Worm (Caenorhabditis elegans) whole organism, L1 larva: ENCODE data around the gene acbp-4.
A peak's percentile ranks its signal among the peaks of the same experiment; 100 is the strongest.

ENCODE experiments used
- C16A3.4 ChIP-seq: fragments of 150-350 bp; optimal IDR thresholded peaks from 2 replicates; lab custom pipeline; 2014; ENCODE audit warnings: missing biosample characterization, missing genetic modification characterization
- C34B4.2 ChIP-seq: sonication (generic microtip); optimal IDR thresholded peaks from 2 replicates; lab custom pipeline; 2017; ENCODE audit warnings: mild to moderate bottlenecking, missing genetic modification characterization, missing compliant biosample characterization
- aha-1 ChIP-seq: fragments of 150-350 bp; optimal IDR thresholded peaks from 2 replicates; lab custom pipeline; 2014; ENCODE audit warnings: missing biosample characterization, missing genetic modification characterization
- alr-1 ChIP-seq: fragments of 200-800 bp; sonication (Bioruptor generic); optimal IDR thresholded peaks from 2 replicates; lab custom pipeline; 2018; ENCODE audit warnings: borderline replicate concordance, mild to moderate bottlenecking, missing genetic modification characterization, missing compliant biosample characterization
- aly-2 ChIP-seq: fragments of 150-350 bp; optimal IDR thresholded peaks from 2 replicates; lab custom pipeline; 2014; ENCODE audit warnings: missing biosample characterization, missing genetic modification characterization
- ama-1 ChIP-seq: fragments of 150-350 bp; optimal IDR thresholded peaks from 2 replicates; lab custom pipeline; 2014
- blmp-1 ChIP-seq: fragments of 150-350 bp; optimal IDR thresholded peaks from 2 replicates; lab custom pipeline; 2014; ENCODE audit warnings: missing biosample characterization, missing genetic modification characterization
- ceh-8 ChIP-seq: fragments of 200-800 bp; sonication (Bioruptor generic); optimal IDR thresholded peaks from 2 replicates; lab custom pipeline; 2018; ENCODE audit warnings: mild to moderate bottlenecking, missing genetic modification characterization, moderate library complexity, missing compliant biosample characterization
- dpl-1 ChIP-seq, 3 experiments: fragments of 150-350 bp in 2 of 3; sonication (generic microtip) in 1 of 3; optimal IDR thresholded peaks; 2 replicates each; lab custom pipeline; 2014 to 2017; ENCODE audit warnings: missing biosample characterization in 3 of 3, missing genetic modification characterization in 3 of 3, missing genetic modification reagents in 3 of 3
- efl-1 ChIP-seq, 4 experiments: fragments of 150-350 bp; optimal IDR thresholded peaks in 3 of 4; peaks in 1 of 4; 1 replicate in 1 of 4; 2 replicates in 3 of 4; lab custom pipeline; 2014; ENCODE audit warnings: missing biosample characterization in 2 of 4, missing genetic modification characterization in 2 of 4, missing genetic modification reagents in 2 of 4
- efl-3 ChIP-seq: fragments of 200-800 bp; sonication (Bioruptor generic); optimal IDR thresholded peaks from 2 replicates; lab custom pipeline; 2018; ENCODE audit warnings: mild to moderate bottlenecking, missing genetic modification characterization, missing compliant biosample characterization
- egl-13 ChIP-seq: sonication (generic microtip); optimal IDR thresholded peaks from 2 replicates; lab custom pipeline; 2016; ENCODE audit warnings: missing genotype, missing genetic modification reagents, missing genetic modification characterization, missing compliant biosample characterization
- elt-2 ChIP-seq: sonication (generic microtip); optimal IDR thresholded peaks from 2 replicates; lab custom pipeline; 2016; ENCODE audit warnings: missing genetic modification characterization, mild to moderate bottlenecking, inconsistent platforms, missing compliant biosample characterization, missing genetic modification reagents
- elt-3 ChIP-seq, 6 experiments: fragments of 150-350 bp in 1 of 6; sonication (generic microtip); optimal IDR thresholded peaks; 2 replicates each; lab custom pipeline; 2017 to 2018; ENCODE audit warnings: missing biosample characterization in 6 of 6, missing genetic modification characterization in 6 of 6, inconsistent platforms in 1 of 6
- fkh-10 ChIP-seq: sonication (generic microtip); optimal IDR thresholded peaks from 2 replicates; lab custom pipeline; 2017; ENCODE audit warnings: missing biosample characterization, missing genetic modification reagents, missing genetic modification characterization
- isw-1 ChIP-seq: fragments of 200-800 bp; sonication (Bioruptor generic); IDR thresholded peaks from 2 replicates; pipeline ENCODE4 v1.3.6; 2022; ENCODE audit warnings: missing genetic modification characterization, missing compliant biosample characterization
- lin-13 ChIP-seq: fragments of 150-350 bp; optimal IDR thresholded peaks from 2 replicates; lab custom pipeline; 2014; ENCODE audit warnings: missing biosample characterization, missing genetic modification reagents, missing genetic modification characterization
- lin-14 ChIP-seq: fragments of 200-800 bp; sonication (Bioruptor generic); optimal IDR thresholded peaks from 2 replicates; lab custom pipeline; 2018; ENCODE audit warnings: mild to moderate bottlenecking, missing genetic modification characterization, moderate library complexity, missing compliant biosample characterization
- lin-35 ChIP-seq, 2 experiments: fragments of 150-350 bp; optimal IDR thresholded peaks; 2 replicates each; lab custom pipeline; 2014; ENCODE audit warnings: missing biosample characterization in 2 of 2, missing genetic modification characterization in 2 of 2, missing genetic modification reagents in 2 of 2
- lin-39 ChIP-seq: fragments of 150-350 bp; optimal IDR thresholded peaks from 2 replicates; lab custom pipeline; 2014; ENCODE audit warnings: missing biosample characterization, missing genetic modification reagents, missing genetic modification characterization
- mdl-1 ChIP-seq, 2 experiments: fragments of 150-350 bp; optimal IDR thresholded peaks; 2 replicates each; lab custom pipeline; 2014 to 2017; ENCODE audit warnings: missing biosample characterization in 2 of 2, missing genetic modification characterization in 2 of 2, inconsistent platforms in 1 of 2
- mep-1 ChIP-seq: fragments of 150-350 bp; optimal IDR thresholded peaks from 2 replicates; lab custom pipeline; 2014; ENCODE audit warnings: missing biosample characterization, missing genetic modification characterization
- nhr-11 ChIP-seq: fragments of 150-350 bp; optimal IDR thresholded peaks from 2 replicates; lab custom pipeline; 2014; ENCODE audit warnings: missing biosample characterization, missing genetic modification characterization
- nhr-19 ChIP-seq: fragments of 200-800 bp; sonication (Bioruptor generic); conservative IDR thresholded peaks from 2 replicates; pipeline ENCODE4 v1.3.6; 2022; ENCODE audit warnings: missing genetic modification characterization, missing compliant biosample characterization
- nhr-20 ChIP-seq: sonication (generic microtip); optimal IDR thresholded peaks from 2 replicates; lab custom pipeline; 2016; ENCODE audit warnings: mild to moderate bottlenecking, missing genetic modification characterization, missing compliant biosample characterization
- nhr-71 ChIP-seq: sonication (generic microtip); optimal IDR thresholded peaks from 2 replicates; lab custom pipeline; 2016; ENCODE audit warnings: mild to moderate bottlenecking, missing genetic modification characterization, moderate library complexity, missing compliant biosample characterization
- nhr-76 ChIP-seq: sonication (generic microtip); optimal IDR thresholded peaks from 2 replicates; lab custom pipeline; 2017; ENCODE audit warnings: missing biosample characterization, missing genetic modification characterization
- nhr-84 ChIP-seq: sonication (generic microtip); optimal IDR thresholded peaks from 2 replicates; lab custom pipeline; 2017; ENCODE audit warnings: missing biosample characterization, missing genetic modification characterization
- nhr-85 ChIP-seq: sonication (generic microtip); peaks from one replicate; lab custom pipeline; 2016; ENCODE audit warnings: missing genetic modification characterization, inconsistent platforms, missing compliant biosample characterization
- nhr-90 ChIP-seq: sonication (generic microtip); optimal IDR thresholded peaks from 2 replicates; lab custom pipeline; 2016; ENCODE audit warnings: mild to moderate bottlenecking, missing genetic modification characterization, missing compliant biosample characterization; ENCODE audit not compliant: poor library complexity
- pag-3 ChIP-seq: sonication (generic microtip); optimal IDR thresholded peaks from 2 replicates; lab custom pipeline; 2017; ENCODE audit warnings: missing genetic modification characterization, mild to moderate bottlenecking, missing compliant biosample characterization, antibody characterized with exemption, borderline replicate concordance; ENCODE audit not compliant: insufficient read depth
- rnt-1 ChIP-seq: sonication (generic microtip); optimal IDR thresholded peaks from 2 replicates; lab custom pipeline; 2016; ENCODE audit warnings: mild to moderate bottlenecking, missing genetic modification characterization, moderate library complexity, missing compliant biosample characterization
- skn-1 ChIP-seq: fragments of 150-350 bp; optimal IDR thresholded peaks from 2 replicates; lab custom pipeline; 2014; ENCODE audit warnings: missing biosample characterization, missing genetic modification characterization
- snpc-4 ChIP-seq: fragments of 150-350 bp; optimal IDR thresholded peaks from 2 replicates; lab custom pipeline; 2014; ENCODE audit warnings: missing biosample characterization, missing genetic modification characterization
- snu-23 ChIP-seq: sonication (generic microtip); optimal IDR thresholded peaks from 2 replicates; lab custom pipeline; 2016; ENCODE audit warnings: missing genetic modification characterization, missing compliant biosample characterization
- sptf-1 ChIP-seq: fragments of 150-350 bp; optimal IDR thresholded peaks from 2 replicates; lab custom pipeline; 2014; ENCODE audit warnings: missing biosample characterization, missing genetic modification characterization
- sup-37 ChIP-seq: fragments of 200-800 bp; sonication (Bioruptor generic); optimal IDR thresholded peaks from 2 replicates; lab custom pipeline; 2018; ENCODE audit warnings: mild to moderate bottlenecking, missing genetic modification characterization, missing compliant biosample characterization
- tlp-1 ChIP-seq: fragments of 150-350 bp; optimal IDR thresholded peaks from 2 replicates; lab custom pipeline; 2014; ENCODE audit warnings: missing biosample characterization, missing genetic modification characterization
- unc-30 ChIP-seq: sonication (generic microtip); optimal IDR thresholded peaks from 2 replicates; lab custom pipeline; 2017; ENCODE audit warnings: missing biosample characterization, missing genetic modification characterization
- zag-1 ChIP-seq: fragments of 150-350 bp; optimal IDR thresholded peaks from 2 replicates; lab custom pipeline; 2014; ENCODE audit warnings: missing biosample characterization, missing genetic modification characterization
- ztf-11 ChIP-seq, 2 experiments: sonication (generic microtip); optimal IDR thresholded peaks; 2 replicates each; lab custom pipeline; 2016 to 2017; ENCODE audit warnings: missing genetic modification characterization in 2 of 2, missing biosample characterization in 1 of 2, missing compliant biosample characterization in 1 of 2
- ztf-4 ChIP-seq: fragments of 150-350 bp; optimal IDR thresholded peaks from 2 replicates; lab custom pipeline; 2014; ENCODE audit warnings: missing biosample characterization, missing genetic modification characterization

Gene acbp-4

ce11 chrIII:7335220-7335619 lies 26.3 kb upstream of the acbp-4 start, which contains the start of gene F56C9.10 (continued):
- TF ChIP-seq pag-3 (tag; lab: Kevin White, UChicago) (no peak), lin-13 (GFP tag; lab: Kevin White, UChicago) (peak; percentile 93), tlp-1 (tag; lab: Kevin White, UChicago) (no peak), nhr-84 (no peak), unc-30 (tag; lab: Kevin White, UChicago) (no peak), blmp-1 (tag; lab: Kevin White, UChicago) (peak; percentile 100), elt-3 (tag; optimal IDR thresholded peaks at IDR 0.05; lab: Kevin White, UChicago) (peak in 3 of 6 experiments; percentile 58 to 86 (median 80)), zag-1 (tag; lab: Kevin White, UChicago) (no peak), fkh-10 (peak; percentile 35), aha-1 (no peak), alr-1 (no peak), nhr-20 (tag; lab: Kevin White, UChicago) (peak; percentile 94)

ce11 chrIII:7333906-7334531 lies 25.1 kb upstream of the acbp-4 start:
- TF ChIP-seq skn-1 (peak; percentile 40), snu-23 (peak; percentile 14), blmp-1 (tag; lab: Kevin White, UChicago) (peak; percentile 50), nhr-85 (peak; percentile 1), mep-1 (peak; percentile 8), nhr-71 (tag; lab: Kevin White, UChicago) (peak; percentile 17), lin-14 (GFP tag; lab: Kevin White, UChicago) (peak; percentile 32), rnt-1 (tag; lab: Kevin White, UChicago) (peak; percentile 29), snpc-4 (tag; lab: Kevin White, UChicago) (peak; percentile 69)

ce11 chrIII:7331671-7332070 lies 22.8 kb upstream of the acbp-4 start:
- TF ChIP-seq egl-13 (tag; lab: Kevin White, UChicago), result no peak
- TF ChIP-seq nhr-85, result peak; percentile 56
- TF ChIP-seq C34B4.2 (tag; lab: Kevin White, UChicago), result no peak
- TF ChIP-seq ztf-11 (tag; optimal IDR thresholded peaks at IDR 0.05; lab: Kevin White, UChicago), result no peak

ce11 chrIII:7329155-7329732 lies 20.3 kb upstream of the acbp-4 start, which contains the start of gene lab-2:
Gene lab-2, minus strand, starts transcription at chrIII:7329607.
- TF ChIP-seq C16A3.4 (tag; lab: Kevin White, UChicago) (peak; percentile 7), blmp-1 (tag; lab: Kevin White, UChicago) (no peak), elt-2 (tag; lab: Kevin White, UChicago) (peak; percentile 11), nhr-90 (peak; percentile 22), nhr-84 (no peak), aly-2 (tag; lab: Kevin White, UChicago) (peak; percentile 22), efl-1 (optimal IDR thresholded peaks at IDR 0.05; lab: Kevin White, UChicago) (no peak), efl-1 (GFP tag; optimal IDR thresholded peaks at IDR 0.05 in 1 of 2; lab: Kevin White, UChicago) (peak in 1 of 2 experiments; percentile 78), nhr-85 (no peak), ztf-4 (tag; lab: Kevin White, UChicago) (peak; percentile 49), ama-1 (peak; percentile 79)

- TF ChIP-seq ceh-8 (GFP tag; lab: Kevin White, UChicago), result no peak
Observed at ce11 chrIII:7323331-7323730, 14.4 kb upstream of the acbp-4 start.

- no peak for TF ChIP-seq nhr-19
- TF ChIP-seq skn-1, result no peak
- TF ChIP-seq nhr-76, result no peak
- TF ChIP-seq lin-35 (GFP tag; optimal IDR thresholded peaks at IDR 0.05; lab: Kevin White, UChicago), result peak in 1 of 2 experiments; percentile 12
- TF ChIP-seq lin-39 (tag; lab: Kevin White, UChicago), result no peak
- TF ChIP-seq unc-30 (tag; lab: Kevin White, UChicago), result no peak
- no peak for TF ChIP-seq dpl-1 (GFP tag; optimal IDR thresholded peaks at IDR 0.05; lab: Kevin White, UChicago)
- no peak for TF ChIP-seq sup-37 (GFP tag; lab: Kevin White, UChicago)
- TF ChIP-seq sptf-1, result no peak
- no peak for TF ChIP-seq efl-3 (GFP tag; lab: Kevin White, UChicago)
- TF ChIP-seq elt-2 (tag; lab: Kevin White, UChicago), result peak; percentile 40
- TF ChIP-seq aha-1, result no peak
- no peak for TF ChIP-seq mdl-1 (tag; optimal IDR thresholded peaks at IDR 0.05; lab: Kevin White, UChicago)
- TF ChIP-seq isw-1, result no peak
- no peak for TF ChIP-seq nhr-11 (tag; lab: Kevin White, UChicago)
Observed at ce11 chrIII:7322018-7322417, 13.1 kb upstream of the acbp-4 start.
